Fruit fly (Drosophila melanogaster) whole organism, wandering third instar larva: ENCODE measurements around the gene CG43093.

Source experiments
- Abd-B ChIP-seq: fragments of >200 bp; optimal IDR thresholded peaks from 2 replicates; lab custom pipeline; 2017; ENCODE audit warnings: missing biosample characterization, missing genetic modification characterization
- CG32264 ChIP-seq: fragments of 200-800 bp; sonication (Bioruptor generic); optimal IDR thresholded peaks from 2 replicates; lab custom pipeline; 2016; ENCODE audit warnings: missing biosample characterization, missing genetic modification characterization
- CG9705 ChIP-seq: fragments of 200-800 bp; sonication (Bioruptor generic); optimal IDR thresholded peaks from 2 replicates; lab custom pipeline; 2018; ENCODE audit warnings: missing biosample characterization, mild to moderate bottlenecking, missing genetic modification characterization
- Dfd ChIP-seq: fragments of >200 bp; optimal IDR thresholded peaks from 2 replicates; lab custom pipeline; 2017; ENCODE audit warnings: missing biosample characterization, missing genetic modification characterization
- GATAd ChIP-seq: sonication (Bioruptor generic); optimal IDR thresholded peaks from 2 replicates; lab custom pipeline; 2016; ENCODE audit warnings: missing biosample characterization, missing genetic modification characterization
- HLH106 ChIP-seq: fragments of 200-800 bp; optimal IDR thresholded peaks from 3 replicates; lab custom pipeline; 2019; ENCODE audit warnings: missing biosample characterization, mild to moderate bottlenecking, missing genetic modification characterization, moderate library complexity
- Hr78 ChIP-seq: fragments of >200 bp; optimal IDR thresholded peaks from 2 replicates; lab custom pipeline; 2017; ENCODE audit warnings: missing biosample characterization, missing genetic modification characterization
- Hr83 ChIP-seq: fragments of 200-300 bp; sonication (Bioruptor generic); optimal IDR thresholded peaks from 2 replicates; lab custom pipeline; 2016; ENCODE audit warnings: missing biosample characterization, mild to moderate bottlenecking, missing genetic modification characterization, moderate library complexity; ENCODE audit not compliant: poor library complexity, severe bottlenecking
- Jra ChIP-seq: sonication (Bioruptor generic); optimal IDR thresholded peaks from 2 replicates; lab custom pipeline; 2016; ENCODE audit warnings: missing biosample characterization, missing genetic modification characterization
- Myc ChIP-seq: fragments of >200 bp; optimal IDR thresholded peaks from 2 replicates; lab custom pipeline; 2017
- OdsH ChIP-seq: fragments of 200-800 bp; sonication (Bioruptor generic); optimal IDR thresholded peaks from 2 replicates; lab custom pipeline; 2016; ENCODE audit warnings: missing biosample characterization, mild to moderate bottlenecking, missing genetic modification characterization
- Rel ChIP-seq, 2 experiments: fragments of 200-800 bp; sonication (Bioruptor generic) in 1 of 2; optimal IDR thresholded peaks; 2 replicates in 1 of 2; 3 replicates in 1 of 2; lab custom pipeline; 2016 to 2019; ENCODE audit warnings: mild to moderate bottlenecking in 2 of 2, missing biosample characterization in 2 of 2, missing genetic modification characterization in 2 of 2, moderate library complexity in 1 of 2
- Sp1 ChIP-seq: fragments of 200-800 bp; sonication (Bioruptor generic); optimal IDR thresholded peaks from 3 replicates; lab custom pipeline; 2019; ENCODE audit warnings: missing biosample characterization, mild to moderate bottlenecking, missing genetic modification characterization, moderate library complexity
- Vsx2 ChIP-seq: fragments of 200-300, 225-300 bp; sonication (Bioruptor generic); optimal IDR thresholded peaks from 2 replicates; lab custom pipeline; 2018; ENCODE audit warnings: missing biosample characterization, missing genetic modification characterization; ENCODE audit not compliant: partially characterized antibody
- br ChIP-seq: fragments of 200-800 bp; sonication (Bioruptor generic); optimal IDR thresholded peaks from 2 replicates; lab custom pipeline; 2016; ENCODE audit warnings: missing biosample characterization, missing genetic modification characterization
- dl ChIP-seq, 2 experiments: fragments of 175-275, 200-275 bp in 1 of 2; fragments of 200-275 bp in 1 of 2; sonication (Bioruptor generic); optimal IDR thresholded peaks; lab custom pipeline; 2018; ENCODE audit warnings: mild to moderate bottlenecking in 2 of 2, missing biosample characterization in 2 of 2, missing genetic modification characterization in 2 of 2, moderate library complexity in 2 of 2; ENCODE audit not compliant: partially characterized antibody in 2 of 2, insufficient read depth in 1 of 2
- dmrt93B ChIP-seq: fragments of 200-800 bp; sonication (Bioruptor generic); optimal IDR thresholded peaks from 2 replicates; lab custom pipeline; 2018; ENCODE audit warnings: missing biosample characterization, mild to moderate bottlenecking, missing genetic modification characterization
- dsf ChIP-seq: sonication (Bioruptor generic); optimal IDR thresholded peaks from 2 replicates; lab custom pipeline; 2016; ENCODE audit warnings: missing biosample characterization, missing genetic modification characterization, borderline replicate concordance
- ey ChIP-seq: fragments of 200-800 bp; sonication (Bioruptor generic); optimal IDR thresholded peaks from 2 replicates; lab custom pipeline; 2016; ENCODE audit warnings: missing biosample characterization, missing genetic modification characterization
- foxo ChIP-seq, 2 experiments: fragments of 200-800 bp; sonication (Bioruptor generic); optimal IDR thresholded peaks; 2 replicates in 1 of 2; 3 replicates in 1 of 2; lab custom pipeline; 2016 to 2017; ENCODE audit warnings: missing biosample characterization in 2 of 2, missing genetic modification characterization in 2 of 2
- fru ChIP-seq: fragments of 200-800 bp; sonication (Bioruptor generic); optimal IDR thresholded peaks from 3 replicates; lab custom pipeline; 2016; ENCODE audit warnings: missing biosample characterization, mild to moderate bottlenecking, missing genetic modification characterization
- h ChIP-seq: fragments of 200-800 bp; sonication (Bioruptor generic); optimal IDR thresholded peaks from 3 replicates; lab custom pipeline; 2016; ENCODE audit warnings: missing biosample characterization, mild to moderate bottlenecking, missing genetic modification characterization
- jim ChIP-seq: fragments of 175-275, 200-325 bp; sonication (Bioruptor generic); optimal IDR thresholded peaks from 2 replicates; lab custom pipeline; 2016; ENCODE audit warnings: missing biosample characterization, mild to moderate bottlenecking, missing genetic modification characterization
- lola ChIP-seq: fragments of >200 bp; optimal IDR thresholded peaks from 2 replicates; lab custom pipeline; 2017; ENCODE audit warnings: missing biosample characterization, missing genetic modification characterization
- pan ChIP-seq: fragments of >200 bp; optimal IDR thresholded peaks from 2 replicates; lab custom pipeline; 2017
- psq ChIP-seq: fragments of 200-800 bp; sonication (Bioruptor generic); optimal IDR thresholded peaks from 3 replicates; lab custom pipeline; 2017; ENCODE audit warnings: missing biosample characterization, mild to moderate bottlenecking, missing genetic modification characterization, moderate library complexity
- rgr ChIP-seq: fragments of 200-800 bp; sonication (Bioruptor generic); optimal IDR thresholded peaks from 3 replicates; lab custom pipeline; 2016; ENCODE audit warnings: missing biosample characterization, mild to moderate bottlenecking, missing genetic modification characterization
- sage ChIP-seq: fragments of 200-800 bp; sonication (Bioruptor generic); optimal IDR thresholded peaks from 2 replicates; lab custom pipeline; 2016; ENCODE audit warnings: missing biosample characterization, mild to moderate bottlenecking, missing genetic modification characterization
- sv ChIP-seq: fragments of 200-800 bp; sonication (Bioruptor generic); optimal IDR thresholded peaks from 3 replicates; lab custom pipeline; 2016; ENCODE audit warnings: missing biosample characterization, missing genetic modification characterization
- tai ChIP-seq: sonication (Bioruptor generic); optimal IDR thresholded peaks from 2 replicates; lab custom pipeline; 2016; ENCODE audit warnings: missing biosample characterization, missing genetic modification characterization
- usp ChIP-seq: fragments of >200 bp; optimal IDR thresholded peaks from 2 replicates; lab custom pipeline; 2017; ENCODE audit warnings: missing biosample characterization, missing genetic modification characterization
- woc ChIP-seq: sonication (Bioruptor generic); optimal IDR thresholded peaks from 2 replicates; lab custom pipeline; 2016; ENCODE audit warnings: missing biosample characterization, mild to moderate bottlenecking, missing genetic modification characterization

Gene CG43093

dm6 chr3R:22724149-22724973, 45.7 kb downstream of the CG43093 start, which contains the start of gene Irp-1A:
Gene Irp-1A, minus strand, starts transcription at chr3R:22724587.
- TF ChIP-seq sv (GFP tag; lab: Kevin White, UChicago) (peak; percentile 55), sage (GFP tag; lab: Kevin White, UChicago) (peak; percentile 9), foxo (GFP tag; optimal IDR thresholded peaks at IDR 0.05; lab: Kevin White, UChicago) (peak in 1 of 2 experiments; percentile 73), Myc (lab: Kevin White, UChicago) (peak; percentile 26), h (peak; percentile 54), Sp1 (GFP tag; lab: Kevin White, UChicago) (peak; percentile 75), lola (GFP tag; lab: Kevin White, UChicago) (no peak), tai (GFP tag; lab: Kevin White, UChicago) (no peak), Dfd (GFP tag; lab: Kevin White, UChicago) (no peak), woc (peak; percentile 63), fru (GFP tag; lab: Kevin White, UChicago) (peak; percentile 51), pan (lab: Kevin White, UChicago) (no peak), dsf (GFP tag; lab: Kevin White, UChicago) (peak; percentile 4), Rel (GFP tag; optimal IDR thresholded peaks at IDR 0.05; lab: Kevin White, UChicago) (no peak), Rel (tag; optimal IDR thresholded peaks at IDR 0.05; lab: Kevin White, UChicago) (peak; percentile 37), Vsx2 (GFP tag; lab: Kevin White, UChicago) (no peak), OdsH (GFP tag; lab: Kevin White, UChicago) (peak; percentile 54), ey (GFP tag; lab: Kevin White, UChicago) (peak; percentile 23), dl (GFP tag; optimal IDR thresholded peaks at IDR 0.05; lab: Kevin White, UChicago; ENCODE audit: insufficient read depth in 1 of 2, partially characterized antibody in 2 of 2) (no peak), rgr (peak; percentile 72), CG32264 (peak; percentile 27), psq (GFP tag; lab: Kevin White, UChicago) (peak; percentile 62), HLH106 (peak; percentile 68), Hr83 (GFP tag; lab: Kevin White, UChicago) (peak; percentile 80), GATAd (GFP tag; lab: Kevin White, UChicago) (no peak), CG9705 (GFP tag; lab: Kevin White, UChicago) (peak; percentile 3), dmrt93B (GFP tag; lab: Kevin White, UChicago) (peak; percentile 3), Abd-B (no peak), Jra (GFP tag; lab: Kevin White, UChicago) (peak; percentile 40), Hr78 (GFP tag; lab: Kevin White, UChicago) (no peak), usp (GFP tag; lab: Kevin White, UChicago) (no peak), br (GFP tag; lab: Kevin White, UChicago) (peak; percentile 16)

DNA sequence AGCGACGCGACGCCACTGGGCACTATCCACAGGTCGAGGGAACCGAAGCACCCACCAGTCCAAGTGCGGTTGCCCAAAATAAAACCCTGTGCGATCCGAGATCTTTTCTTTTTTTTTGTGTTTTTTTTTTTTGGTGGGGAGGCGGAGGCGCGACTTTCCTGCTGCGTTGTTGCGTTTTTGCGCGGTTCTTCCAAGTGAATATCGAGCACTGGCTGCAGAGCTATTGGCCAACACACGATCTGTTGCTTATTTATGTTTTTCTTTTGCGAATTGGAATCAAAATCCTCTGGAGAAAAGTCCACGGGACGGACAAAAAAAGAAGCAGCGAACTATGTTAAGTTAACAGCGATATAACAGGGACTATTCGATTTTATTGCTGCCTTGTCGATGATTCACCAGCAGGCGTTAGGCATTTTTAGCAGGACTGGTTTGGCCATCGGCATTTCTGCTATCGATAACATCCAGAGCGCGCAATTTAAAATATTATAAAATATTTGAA, 49.2 kb downstream of the CG43093 start, which contains the start of gene wge:
Gene wge (minus strand): TSS at position 343 of the 499 bp plus-strand sequence.
- TF ChIP-seq Sp1 (GFP tag; lab: Kevin White, UChicago) (peak; percentile 59), Hr83 (GFP tag; lab: Kevin White, UChicago) (no peak), jim (GFP tag; lab: Kevin White, UChicago) (peak; percentile 80), HLH106 (peak; percentile 12), Rel (GFP tag; optimal IDR thresholded peaks at IDR 0.05; lab: Kevin White, UChicago) (no peak), Rel (tag; optimal IDR thresholded peaks at IDR 0.05; lab: Kevin White, UChicago) (peak; percentile 33)
